Worm (Caenorhabditis elegans): Measurements from ENCODE around the gene Y55F3BR.6.

Y55F3BR.6 gene

DNA sequence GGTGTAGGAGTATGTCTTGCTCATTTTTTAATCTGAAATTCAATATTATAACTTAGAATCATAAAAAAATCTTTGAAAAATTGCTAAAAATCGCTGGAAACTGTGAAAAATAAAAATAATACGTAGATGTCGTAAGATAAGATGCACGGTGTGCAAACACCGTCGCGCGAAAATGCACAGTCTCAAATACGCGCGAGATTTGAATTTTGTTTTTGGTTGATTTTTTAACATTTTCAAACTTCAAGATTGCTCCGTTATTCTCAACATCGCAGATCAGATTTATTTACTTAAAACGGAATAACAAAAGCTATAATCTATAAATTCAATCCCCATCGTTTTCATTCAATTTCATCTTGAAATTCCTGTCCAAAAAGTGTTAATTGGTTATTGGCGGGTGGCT is at the start of gene Y55F3BR.6:
TSS of gene Y55F3BR.6 (minus strand) at position 32 of the 400 bp plus-strand sequence.
- no peak for TF ChIP-seq alr-1 (tag; optimal IDR thresholded peaks at IDR 0.05; ENCODE audit: borderline replicate concordance)
- TF ChIP-seq unc-30 (tag; optimal IDR thresholded peaks at IDR 0.05) = no peak
- no peak for TF ChIP-seq nhr-77 (tag; optimal IDR thresholded peaks at IDR 0.05)
- peak; percentile 58 for TF ChIP-seq F16B12.6 (tag; optimal IDR thresholded peaks at IDR 0.05)
- no peak for TF ChIP-seq unc-98 (GFP tag; IDR thresholded peaks at IDR 0.05)
- TF ChIP-seq fkh-4 (tag; optimal IDR thresholded peaks at IDR 0.05; ENCODE audit: borderline replicate concordance) = no peak
- no peak for TF ChIP-seq rnt-1 (tag; optimal IDR thresholded peaks at IDR 0.05)
- TF ChIP-seq C16A3.4 (tag; optimal IDR thresholded peaks at IDR 0.05) = no peak
- no peak for TF ChIP-seq ceh-8 (GFP tag; optimal IDR thresholded peaks at IDR 0.05)
- no peak for TF ChIP-seq vab-15 (tag; optimal IDR thresholded peaks at IDR 0.05)
- no peak for TF ChIP-seq efl-3 (GFP tag; optimal IDR thresholded peaks at IDR 0.05)
- no peak for TF ChIP-seq aha-1 (tag; optimal IDR thresholded peaks at IDR 0.05)
- peak; percentile 27 to 71 (median 57) for TF ChIP-seq dpl-1 (GFP tag; optimal IDR thresholded peaks at IDR 0.05)
- no peak for TF ChIP-seq nhr-76 (tag; optimal IDR thresholded peaks at IDR 0.05)
- TF ChIP-seq unc-130 (tag; optimal IDR thresholded peaks at IDR 0.05) = no peak
- no peak for TF ChIP-seq irx-1 (tag; optimal IDR thresholded peaks at IDR 0.05)
- TF ChIP-seq efl-1 (optimal IDR thresholded peaks at IDR 0.05) = peak; percentile 65 to 97
- peak; percentile 82 to 93 for TF ChIP-seq efl-1 (GFP tag; optimal IDR thresholded peaks at IDR 0.05 in 1 of 2)
- TF ChIP-seq lin-15B (tag; optimal IDR thresholded peaks at IDR 0.05) = no peak
- TF ChIP-seq mdl-1 (tag; optimal IDR thresholded peaks at IDR 0.05) = no peak
- TF ChIP-seq dsc-1 (tag; optimal IDR thresholded peaks at IDR 0.05) = no peak
- no peak for TF ChIP-seq nhr-85 (tag)
- TF ChIP-seq C34B4.2 (tag; optimal IDR thresholded peaks at IDR 0.05) = no peak
- no peak for TF ChIP-seq Y116A8C.19 (tag; optimal IDR thresholded peaks at IDR 0.05; ENCODE audit: borderline replicate concordance)
- no peak for TF ChIP-seq fos-1 (tag; optimal IDR thresholded peaks at IDR 0.05)
- peak; percentile 29 to 70 for TF ChIP-seq lin-35 (GFP tag; optimal IDR thresholded peaks at IDR 0.05)
- no peak for TF ChIP-seq nhr-11 (tag; optimal IDR thresholded peaks at IDR 0.05)
- no peak for TF ChIP-seq nhr-47 (tag; optimal IDR thresholded peaks at IDR 0.05)
- TF ChIP-seq xbp-1 (tag; optimal IDR thresholded peaks at IDR 0.05) = no peak
- TF ChIP-seq ceh-63 (GFP tag; optimal IDR thresholded peaks at IDR 0.05) = no peak
- TF ChIP-seq ceh-90 (tag; optimal IDR thresholded peaks at IDR 0.05) = no peak

- TF ChIP-seq jun-1 (tag; optimal IDR thresholded peaks at IDR 0.05) (peak; percentile 48), nhr-84 (tag; optimal IDR thresholded peaks at IDR 0.05) (no peak), nhr-71 (tag; optimal IDR thresholded peaks at IDR 0.05) (peak; percentile 76), blmp-1 (tag; optimal IDR thresholded peaks at IDR 0.05) (peak; percentile 60), nhr-47 (tag; optimal IDR thresholded peaks at IDR 0.05) (peak; percentile 72), mdl-1 (tag; optimal IDR thresholded peaks at IDR 0.05) (peak in 1 of 2 experiments; percentile 56), isw-1 (GFP tag; IDR thresholded peaks at IDR 0.05) (peak; percentile 66), lsy-2 (tag; optimal IDR thresholded peaks at IDR 0.05) (peak; percentile 69 to 85), unc-98 (GFP tag; IDR thresholded peaks at IDR 0.05) (no peak), lin-14 (GFP tag; optimal IDR thresholded peaks at IDR 0.05) (peak; percentile 69), pqm-1 (tag; optimal IDR thresholded peaks at IDR 0.05) (peak; percentile 59), nhr-20 (tag; optimal IDR thresholded peaks at IDR 0.05) (peak; percentile 60), nhr-11 (tag; optimal IDR thresholded peaks at IDR 0.05) (no peak), ets-5 (GFP tag; IDR thresholded peaks at IDR 0.05) (no peak), nhr-85 (tag) (peak; percentile 15), nhr-90 (tag; optimal IDR thresholded peaks at IDR 0.05; ENCODE audit: poor library complexity) (peak; percentile 25), C04F5.9 (tag; optimal IDR thresholded peaks at IDR 0.05) (no peak), Y116A8C.19 (tag; optimal IDR thresholded peaks at IDR 0.05; ENCODE audit: borderline replicate concordance) (no peak), fos-1 (tag; optimal IDR thresholded peaks at IDR 0.05) (peak; percentile 66), egl-27 (tag; optimal IDR thresholded peaks at IDR 0.05) (no peak), zip-4 (GFP tag; optimal IDR thresholded peaks at IDR 0.05) (no peak), sox-4 (tag; optimal IDR thresholded peaks at IDR 0.05) (no peak), efl-3 (GFP tag; optimal IDR thresholded peaks at IDR 0.05) (no peak), egl-13 (tag; optimal IDR thresholded peaks at IDR 0.05) (no peak), nhr-76 (tag; optimal IDR thresholded peaks at IDR 0.05) (no peak), nhr-19 (GFP tag; conservative IDR thresholded peaks at IDR 0.05) (peak; percentile 63), xbp-1 (tag; optimal IDR thresholded peaks at IDR 0.05) (peak; percentile 82), mef-2 (tag; optimal IDR thresholded peaks at IDR 0.05) (no peak), rnt-1 (tag; optimal IDR thresholded peaks at IDR 0.05) (peak; percentile 84), lin-39 (tag; optimal IDR thresholded peaks at IDR 0.05) (no peak), vab-15 (tag; optimal IDR thresholded peaks at IDR 0.05) (peak; percentile 98), lin-35 (GFP tag; optimal IDR thresholded peaks at IDR 0.05) (peak; percentile 84 to 90)
Observed at ce11 chrIV:884707-885394, 42.9 kb upstream of the Y55F3BR.6 start, which contains the start of gene mak-2. mak-2 (plus strand) TSS chrIV:885344.

Data from whole organism, L1 larva.